Fruit fly (Drosophila melanogaster): ENCODE measurements around the gene snsl.

Gene snsl

dm6 chr2L:4945300-4945699 is 38.7 kb upstream of the snsl start, which contains the start of the genes mRpL24 and betaggt-I (continued):
- TF ChIP-seq fd3F (GFP tag; optimal IDR thresholded peaks at IDR 0.05): peak; percentile 96
- TF ChIP-seq CG4617 (GFP tag; optimal IDR thresholded peaks at IDR 0.05; ENCODE audit: borderline replicate concordance): peak; percentile 97
- TF ChIP-seq esg (GFP tag; conservative IDR thresholded peaks at IDR 0.05): peak; percentile 95
- TF ChIP-seq HLH54F (GFP tag; optimal IDR thresholded peaks at IDR 0.05): peak; percentile 85
- peak; percentile 93 for TF ChIP-seq CG6765 (GFP tag; optimal IDR thresholded peaks at IDR 0.05)
- TF ChIP-seq sens-2 (GFP tag; IDR thresholded peaks at IDR 0.05): peak; percentile 95
- peak; percentile 99 for TF ChIP-seq MBD-R2 (GFP tag; IDR thresholded peaks at IDR 0.05)
- no peak for TF ChIP-seq amos (GFP tag; IDR thresholded peaks at IDR 0.05; ENCODE audit: partially characterized antibody)
- TF ChIP-seq CG11456 (GFP tag; IDR thresholded peaks at IDR 0.05): peak; percentile 94
- no peak for TF ChIP-seq hbn (GFP tag; IDR thresholded peaks at IDR 0.05; ENCODE audit: partially characterized antibody)
- 0 out of 2 replicates have a peak, but pooled peaks have one; percentile 19 for TF ChIP-seq sna (GFP tag; IDR thresholded peaks at IDR 0.05; ENCODE audit: partially characterized antibody)
- TF ChIP-seq HHEX (GFP tag; optimal IDR thresholded peaks at IDR 0.05): peak; percentile 92
- peak; percentile 90 for TF ChIP-seq GATAe (GFP tag; conservative IDR thresholded peaks at IDR 0.05)
- peak; percentile 92 for TF ChIP-seq dimm (GFP tag; IDR thresholded peaks at IDR 0.05)
- TF ChIP-seq CG6254 (GFP tag; optimal IDR thresholded peaks at IDR 0.05): peak; percentile 86
- peak; percentile 72 for TF ChIP-seq mirr (GFP tag; optimal IDR thresholded peaks at IDR 0.05)
- TF ChIP-seq caup (GFP tag; optimal IDR thresholded peaks at IDR 0.05; ENCODE audit: severe bottlenecking): peak; percentile 93
- TF ChIP-seq gfzf (GFP tag; optimal IDR thresholded peaks at IDR 0.05): no peak
- TF ChIP-seq Sox100B (GFP tag; optimal IDR thresholded peaks at IDR 0.05): peak; percentile 93
- TF ChIP-seq H15 (GFP tag; IDR thresholded peaks at IDR 0.05): peak; percentile 96
- peak; percentile 84 for TF ChIP-seq CG17802 (tag; optimal IDR thresholded peaks at IDR 0.05)
- TF ChIP-seq gcm (GFP tag; optimal IDR thresholded peaks at IDR 0.05): peak; percentile 96
- TF ChIP-seq luna (GFP tag; optimal IDR thresholded peaks at IDR 0.05): peak; percentile 1
- TF ChIP-seq twi (tag; optimal IDR thresholded peaks at IDR 0.05): peak; percentile 93
- peak; percentile 67 for TF ChIP-seq CHES-1-like (GFP tag; optimal IDR thresholded peaks at IDR 0.05)
- peak; percentile 71 for TF ChIP-seq CG10565 (GFP tag; optimal IDR thresholded peaks at IDR 0.05)
- TF ChIP-seq CG4424 (GFP tag; optimal IDR thresholded peaks at IDR 0.05): peak; percentile 95
- peak; percentile 40 for TF ChIP-seq her (GFP tag; optimal IDR thresholded peaks at IDR 0.05)
- peak; percentile 39 for TF ChIP-seq BEAF-32 (GFP tag; optimal IDR thresholded peaks at IDR 0.05)
- TF ChIP-seq run (tag; optimal IDR thresholded peaks at IDR 0.05): peak; percentile 88
- peak; percentile 97 for TF ChIP-seq sens (GFP tag)
- peak; percentile 81 for TF ChIP-seq CG6654 (GFP tag; optimal IDR thresholded peaks at IDR 0.05)
- TF ChIP-seq Meics (GFP tag; optimal IDR thresholded peaks at IDR 0.05): peak; percentile 96
- TF ChIP-seq hth (optimal IDR thresholded peaks at IDR 0.05): no peak
- TF ChIP-seq CG4328 (GFP tag; optimal IDR thresholded peaks at IDR 0.05): peak; percentile 94
- peak; percentile 70 for TF ChIP-seq CG3995 (GFP tag; optimal IDR thresholded peaks at IDR 0.05)
- TF ChIP-seq fru (optimal IDR thresholded peaks at IDR 0.05): no peak
- TF ChIP-seq CG30020 (tag; optimal IDR thresholded peaks at IDR 0.05): peak; percentile 85
- TF ChIP-seq CG9876 (GFP tag; optimal IDR thresholded peaks at IDR 0.05): peak; percentile 71
- TF ChIP-seq Hey (tag; optimal IDR thresholded peaks at IDR 0.05): peak; percentile 70
- peak; percentile 97 for TF ChIP-seq Ssrp (tag; optimal IDR thresholded peaks at IDR 0.05)
- TF ChIP-seq CrebB (tag; optimal IDR thresholded peaks at IDR 0.05): peak; percentile 92
- TF ChIP-seq Ets97D (GFP tag; optimal IDR thresholded peaks at IDR 0.05): peak; percentile 61
- peak; percentile 98 for TF ChIP-seq CG12659 (GFP tag; optimal IDR thresholded peaks at IDR 0.05)
- TF ChIP-seq cas (GFP tag; IDR thresholded peaks at IDR 0.05): peak; percentile 89
- TF ChIP-seq unpg (GFP tag; optimal IDR thresholded peaks at IDR 0.05): peak; percentile 98
- peak; percentile 95 for TF ChIP-seq al (GFP tag; IDR thresholded peaks at IDR 0.05)
- TF ChIP-seq Dip3 (GFP tag; optimal IDR thresholded peaks at IDR 0.05): peak; percentile 89
- TF ChIP-seq schlank (tag; optimal IDR thresholded peaks at IDR 0.05): peak; percentile 86
- peak; percentile 85 for TF ChIP-seq CG2116 (GFP tag; optimal IDR thresholded peaks at IDR 0.05)
- peak; percentile 94 for TF ChIP-seq CG12104 (GFP tag; optimal IDR thresholded peaks at IDR 0.05)

Data from whole organism, embryonic.